Fruit fly (Drosophila melanogaster) whole organism, embryonic: Measurements from ENCODE around the gene axo.
A peak's percentile ranks its signal among the peaks of the same experiment; 100 is the strongest.

ENCODE experiments used
- Bdp1 ChIP-seq: fragments of 200-800 bp; sonication (Bioruptor generic); optimal IDR thresholded peaks from 3 replicates; lab custom pipeline; 2016; ENCODE audit warnings: missing biosample characterization, missing genetic modification characterization
- CG1024 ChIP-seq: fragments of 200-800 bp; sonication (Bioruptor generic); IDR thresholded peaks from 2 replicates; pipeline ENCODE4 v1.3.6; 2022; ENCODE audit warnings: missing biosample characterization, missing genetic modification characterization
- CG12219 ChIP-seq: fragments of 200-800 bp; sonication (Bioruptor generic); optimal IDR thresholded peaks from 3 replicates; lab custom pipeline; 2018; ENCODE audit warnings: missing biosample characterization, mild to moderate bottlenecking, missing genetic modification characterization
- CG12659 ChIP-seq: fragments of 200-800 bp; sonication (Bioruptor generic); optimal IDR thresholded peaks from 3 replicates; lab custom pipeline; 2017; ENCODE audit warnings: mild to moderate bottlenecking, missing biosample characterization, missing genetic modification reagents, missing genetic modification characterization
- CG13287 ChIP-seq: fragments of 200-800 bp; sonication (Bioruptor generic); IDR thresholded peaks from 2 replicates; pipeline ENCODE4 v1.3.6; 2022; ENCODE audit warnings: missing biosample characterization, missing genetic modification characterization; ENCODE audit not compliant: partially characterized antibody
- CG13894 ChIP-seq: fragments of 200-800 bp; sonication (Bioruptor generic); optimal IDR thresholded peaks from 3 replicates; lab custom pipeline; 2018; ENCODE audit warnings: missing biosample characterization, mild to moderate bottlenecking, missing genetic modification characterization, moderate library complexity
- CG14860 ChIP-seq: fragments of 200-800 bp; sonication (Bioruptor generic); IDR thresholded peaks from 3 replicates; pipeline ENCODE4 v1.3.6; 2022; ENCODE audit warnings: missing biosample characterization, missing genetic modification characterization; ENCODE audit not compliant: partially characterized antibody
- CG15269 ChIP-seq: fragments of 200-800 bp; sonication (Bioruptor generic); optimal IDR thresholded peaks from 2 replicates; lab custom pipeline; 2018; ENCODE audit warnings: missing biosample characterization, mild to moderate bottlenecking, missing genetic modification characterization, moderate library complexity
- CG15479 ChIP-seq: fragments of 200-800 bp; sonication (Bioruptor generic); optimal IDR thresholded peaks from 3 replicates; lab custom pipeline; 2019; ENCODE audit warnings: missing biosample characterization, mild to moderate bottlenecking, missing genetic modification characterization, moderate library complexity
- CG17385 ChIP-seq: fragments of 200-800 bp; sonication (Bioruptor generic); optimal IDR thresholded peaks from 3 replicates; lab custom pipeline; 2018; ENCODE audit warnings: missing biosample characterization, mild to moderate bottlenecking, missing genetic modification characterization
- CG18011 ChIP-seq: fragments of 200-800 bp; sonication (Bioruptor generic); optimal IDR thresholded peaks from 2 replicates; lab custom pipeline; 2017; ENCODE audit warnings: missing biosample characterization, missing genetic modification characterization, mild to moderate bottlenecking, moderate library complexity, missing genotype
- CG32772 ChIP-seq: fragments of 200-800 bp; sonication (Bioruptor generic); IDR thresholded peaks from 2 replicates; pipeline ENCODE4 v1.3.6; 2022; ENCODE audit warnings: missing biosample characterization, missing genetic modification characterization
- CG33213 ChIP-seq: fragments of 200-800 bp; sonication (Bioruptor generic); optimal IDR thresholded peaks from 3 replicates; lab custom pipeline; 2016; ENCODE audit warnings: missing biosample characterization, missing genetic modification characterization
- CG6689 ChIP-seq: fragments of 200-800 bp; sonication (Bioruptor generic); IDR thresholded peaks from 2 replicates; pipeline ENCODE4 v1.3.6; 2022; ENCODE audit warnings: missing biosample characterization, missing genetic modification characterization
- CG6813 ChIP-seq: fragments of 200-800 bp; sonication (Bioruptor generic); optimal IDR thresholded peaks from 2 replicates; lab custom pipeline; 2017; ENCODE audit warnings: missing biosample characterization, missing genetic modification characterization, mild to moderate bottlenecking, moderate library complexity, missing genetic modification reagents
- CG7839 ChIP-seq: fragments of 200-800 bp; sonication (Bioruptor generic); optimal IDR thresholded peaks from 3 replicates; lab custom pipeline; 2018; ENCODE audit warnings: missing biosample characterization, mild to moderate bottlenecking, missing genetic modification characterization, moderate library complexity
- CG8944 ChIP-seq: fragments of 200-800 bp; sonication (Bioruptor generic); optimal IDR thresholded peaks from 3 replicates; lab custom pipeline; 2016; ENCODE audit warnings: missing biosample characterization, missing genetic modification characterization
- CG9727 ChIP-seq: fragments of 200-800 bp; sonication (Bioruptor generic); optimal IDR thresholded peaks from 3 replicates; lab custom pipeline; 2017; ENCODE audit warnings: missing biosample characterization, mild to moderate bottlenecking, missing genetic modification characterization
- CG9797 ChIP-seq: fragments of 200-800 bp; sonication (Bioruptor generic); optimal IDR thresholded peaks from 3 replicates; lab custom pipeline; 2018; ENCODE audit warnings: missing biosample characterization, mild to moderate bottlenecking, missing genetic modification characterization
- Doc2 ChIP-seq: fragments of 200-800 bp; sonication (Bioruptor generic); IDR thresholded peaks from 2 replicates; pipeline ENCODE4 v1.3.6; 2022; ENCODE audit warnings: missing biosample characterization, missing genetic modification characterization
- Dp ChIP-seq: fragments of 200-800 bp; sonication (Bioruptor generic); optimal IDR thresholded peaks from 2 replicates; lab custom pipeline; 2018; ENCODE audit warnings: missing biosample characterization, mild to moderate bottlenecking, missing genetic modification characterization, moderate library complexity
- Ets97D ChIP-seq: fragments of 200-800 bp; sonication (Bioruptor generic); optimal IDR thresholded peaks from 3 replicates; lab custom pipeline; 2016; ENCODE audit warnings: missing biosample characterization, missing genetic modification characterization
- HmgD ChIP-seq: fragments of 200-800 bp; sonication (Bioruptor generic); optimal IDR thresholded peaks from 3 replicates; lab custom pipeline; 2016; ENCODE audit warnings: missing biosample characterization, missing genetic modification characterization
- Hsf ChIP-seq: fragments of 200-800 bp; sonication (Bioruptor generic); optimal IDR thresholded peaks from 3 replicates; lab custom pipeline; 2016; ENCODE audit warnings: missing biosample characterization, missing genetic modification characterization
- Nf-YB ChIP-seq: fragments of 200-800 bp; sonication (Bioruptor generic); optimal IDR thresholded peaks from 3 replicates; lab custom pipeline; 2019; ENCODE audit warnings: missing biosample characterization, mild to moderate bottlenecking, missing genetic modification characterization, moderate library complexity
- Sry-δ ChIP-seq: fragments of 200-800 bp; sonication (Bioruptor generic); optimal IDR thresholded peaks from 2 replicates; lab custom pipeline; 2016; ENCODE audit warnings: missing biosample characterization, missing genetic modification characterization
- Usf ChIP-seq: fragments of 200-800 bp; sonication (Bioruptor generic); optimal IDR thresholded peaks from 2 replicates; lab custom pipeline; 2017; ENCODE audit warnings: missing genotype, missing biosample characterization, missing genetic modification characterization
- Xbp1 ChIP-seq: fragments of 200-800 bp; sonication (Bioruptor generic); optimal IDR thresholded peaks from 3 replicates; lab custom pipeline; 2016; ENCODE audit warnings: missing biosample characterization, mild to moderate bottlenecking, missing genetic modification characterization
- ac ChIP-seq: fragments of 200-800 bp; sonication (Bioruptor generic); optimal IDR thresholded peaks from 3 replicates; lab custom pipeline; 2017; ENCODE audit warnings: missing biosample characterization, mild to moderate bottlenecking, missing genetic modification characterization
- btn ChIP-seq: fragments of 200-800 bp; sonication (Bioruptor generic); optimal IDR thresholded peaks from 2 replicates; lab custom pipeline; 2016; ENCODE audit warnings: missing biosample characterization, missing genetic modification characterization
- cad ChIP-seq: fragments of >200 bp; optimal IDR thresholded peaks from 2 replicates; lab custom pipeline; 2017; ENCODE audit warnings: missing biosample characterization, missing genetic modification characterization
- croc ChIP-seq: fragments of 200-800 bp; sonication (Bioruptor generic); conservative IDR thresholded peaks from 3 replicates; pipeline ENCODE4 v1.3.6; 2022; ENCODE audit warnings: missing biosample characterization, missing genetic modification characterization
- dmrt99B ChIP-seq: fragments of 200-800 bp; sonication (Bioruptor generic); optimal IDR thresholded peaks from 2 replicates; lab custom pipeline; 2018; ENCODE audit warnings: missing biosample characterization, mild to moderate bottlenecking, missing genetic modification characterization, moderate library complexity
- dpn ChIP-seq, 2 experiments: fragments of 200-800 bp; sonication (Bioruptor generic); optimal IDR thresholded peaks; 3 replicates each; lab custom pipeline; 2016; ENCODE audit warnings: missing biosample characterization in 2 of 2, missing genetic modification characterization in 2 of 2
- dysf ChIP-seq: fragments of 200-800 bp; sonication (Bioruptor generic); IDR thresholded peaks from 3 replicates; pipeline ENCODE4 v1.3.6; 2022; ENCODE audit warnings: missing biosample characterization, missing genetic modification characterization
- fu2 ChIP-seq: fragments of 200-800 bp; sonication (Bioruptor generic); optimal IDR thresholded peaks from 2 replicates; lab custom pipeline; 2016; ENCODE audit warnings: missing biosample characterization, missing genetic modification characterization
- gcm2 ChIP-seq: fragments of 200-800 bp; sonication (Bioruptor generic); optimal IDR thresholded peaks from 2 replicates; lab custom pipeline; 2016; ENCODE audit warnings: missing biosample characterization, missing genetic modification characterization
- lilli ChIP-seq: fragments of 200-800 bp; sonication (Bioruptor generic); optimal IDR thresholded peaks from 3 replicates; lab custom pipeline; 2016; ENCODE audit warnings: missing biosample characterization, missing genetic modification characterization
- luna ChIP-seq: fragments of 200-800 bp; sonication (Bioruptor generic); optimal IDR thresholded peaks from 2 replicates; lab custom pipeline; 2016; ENCODE audit warnings: missing biosample characterization, missing genetic modification characterization
- nerfin-1 ChIP-seq: fragments of 200-800 bp; sonication (Bioruptor generic); optimal IDR thresholded peaks from 3 replicates; lab custom pipeline; 2019; ENCODE audit warnings: missing biosample characterization, mild to moderate bottlenecking, missing genetic modification characterization, moderate library complexity
- nom ChIP-seq: fragments of 200-800 bp; sonication (Bioruptor generic); optimal IDR thresholded peaks from 2 replicates; lab custom pipeline; 2017; ENCODE audit warnings: missing biosample characterization, missing genetic modification characterization, mild to moderate bottlenecking, moderate library complexity, missing genetic modification reagents
- oc ChIP-seq: fragments of 200-800 bp; sonication (Bioruptor generic); optimal IDR thresholded peaks from 2 replicates; lab custom pipeline; 2018; ENCODE audit warnings: missing biosample characterization, mild to moderate bottlenecking, missing genetic modification characterization, moderate library complexity
- pho ChIP-seq: fragments of 200-800 bp; sonication (Bioruptor generic); optimal IDR thresholded peaks from 2 replicates; lab custom pipeline; 2016; ENCODE audit warnings: missing biosample characterization, missing genetic modification characterization
- pita ChIP-seq: fragments of 200-800 bp; sonication (Bioruptor generic); optimal IDR thresholded peaks from 2 replicates; lab custom pipeline; 2017; ENCODE audit warnings: missing biosample characterization, mild to moderate bottlenecking, missing genetic modification characterization
- sc ChIP-seq, 3 experiments: fragments of >200 bp in 2 of 3; fragments of 200-800 bp in 1 of 3; sonication (Bioruptor generic) in 1 of 3; optimal IDR thresholded peaks; 2 replicates in 2 of 3; 3 replicates in 1 of 3; lab custom pipeline; 2017; ENCODE audit warnings: mild to moderate bottlenecking in 1 of 3, missing biosample characterization in 1 of 3, missing genetic modification characterization in 1 of 3, missing genetic modification reagents in 1 of 3
- sqz ChIP-seq: fragments of 200-800 bp; sonication (Bioruptor generic); optimal IDR thresholded peaks from 3 replicates; lab custom pipeline; 2018; ENCODE audit warnings: missing biosample characterization, mild to moderate bottlenecking, missing genetic modification characterization
- tap ChIP-seq: fragments of 200-800 bp; optimal IDR thresholded peaks from 3 replicates; lab custom pipeline; 2019; ENCODE audit warnings: missing biosample characterization, mild to moderate bottlenecking, missing genetic modification characterization, moderate library complexity
- zfh2 ChIP-seq: fragments of 200-800 bp; sonication (Bioruptor generic); optimal IDR thresholded peaks from 2 replicates; lab custom pipeline; 2016; ENCODE audit warnings: missing biosample characterization, missing genetic modification characterization

axo gene

DNA sequence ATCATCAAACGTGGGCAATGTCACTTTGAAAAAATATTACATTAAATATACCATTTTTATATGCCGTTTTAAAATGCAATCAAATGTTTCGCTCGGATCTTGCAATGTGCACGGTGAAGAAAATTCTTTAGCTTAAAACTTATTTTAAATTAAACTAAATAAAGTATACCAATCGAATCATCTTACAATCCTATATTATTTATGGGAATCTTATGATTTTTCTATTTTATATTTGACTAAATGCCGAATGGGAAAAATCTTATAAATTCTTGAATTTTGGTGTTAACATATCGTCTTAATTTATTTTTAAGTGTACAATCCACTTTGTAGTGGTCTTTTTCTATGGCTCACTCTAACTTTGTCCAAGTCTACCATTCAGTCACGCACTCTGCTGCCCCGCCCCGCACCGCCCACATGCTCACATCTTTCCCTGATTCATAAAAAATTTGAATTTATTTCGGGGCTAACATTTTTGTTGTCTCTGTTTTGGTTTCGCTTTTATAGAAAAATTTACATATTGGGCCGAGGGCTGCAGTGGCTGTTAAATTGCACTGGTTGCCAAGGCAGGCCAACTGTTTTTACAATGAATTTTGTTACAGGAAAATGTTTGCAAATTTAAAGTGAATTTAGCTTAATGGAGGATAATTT lies 33.5 kb upstream of the axo start (continued):
- TF ChIP-seq tap (tag; lab: Kevin White, UChicago) = peak; percentile 56
- no peak for TF ChIP-seq Hsf (GFP tag; lab: Kevin White, UChicago)
- peak; percentile 27 for TF ChIP-seq CG17385 (GFP tag; lab: Kevin White, UChicago)
- TF ChIP-seq lilli (GFP tag; lab: Kevin White, UChicago) = no peak
- no peak for TF ChIP-seq Ets97D
- peak; percentile 84 for TF ChIP-seq dmrt99B (tag; lab: Kevin White, UChicago)
- no peak for TF ChIP-seq luna
- TF ChIP-seq Xbp1 (GFP tag; lab: Kevin White, UChicago) = peak; percentile 3

- TF ChIP-seq CG13894 = no peak
- no peak for TF ChIP-seq HmgD (GFP tag; lab: Kevin White, UChicago)
- no peak for TF ChIP-seq CG12219 (GFP tag; lab: Kevin White, UChicago)
- no peak for TF ChIP-seq CG8944 (GFP tag; lab: Kevin White, UChicago)
- peak; percentile 45 for TF ChIP-seq CG15269 (tag; lab: Kevin White, UChicago)
- 0 out of 2 replicates have a peak, but pooled peaks have one; percentile 7 for TF ChIP-seq CG32772 (GFP tag; lab: Robert Waterston, UW)
- no peak for TF ChIP-seq Nf-YB (GFP tag; lab: Kevin White, UChicago)
- TF ChIP-seq btn (GFP tag; lab: Kevin White, UChicago) = no peak
- no peak for TF ChIP-seq CG6813 (GFP tag; lab: Kevin White, UChicago)
- no peak for TF ChIP-seq CG14860
- no peak for TF ChIP-seq pho (GFP tag; lab: Kevin White, UChicago)
- no peak for TF ChIP-seq fu2
- TF ChIP-seq dpn (GFP tag; optimal IDR thresholded peaks at IDR 0.05; lab: Kevin White, UChicago) = no peak
- TF ChIP-seq CG18011 (GFP tag; lab: Kevin White, UChicago) = no peak
- no peak for TF ChIP-seq CG9727
- TF ChIP-seq dysf = no peak
- TF ChIP-seq CG6689 = no peak
- peak; percentile 15 for TF ChIP-seq oc (tag; lab: Kevin White, UChicago)
- TF ChIP-seq Dp = no peak
- TF ChIP-seq CG1024 (GFP tag; lab: Robert Waterston, UW) = no peak
- TF ChIP-seq Sry-δ (GFP tag; lab: Kevin White, UChicago) = no peak
- peak; percentile 13 for TF ChIP-seq CG17385 (GFP tag; lab: Kevin White, UChicago)
- TF ChIP-seq sqz (GFP tag; lab: Kevin White, UChicago) = peak; percentile 75
- no peak for TF ChIP-seq sc (optimal IDR thresholded peaks at IDR 0.05; lab: Kevin White, UChicago)
- no peak for TF ChIP-seq sc (GFP tag; optimal IDR thresholded peaks at IDR 0.05; lab: Kevin White, UChicago)
- no peak for TF ChIP-seq CG7839 (tag; lab: Kevin White, UChicago)
Measured at dm6 chr3L:4719743-4720142, 32.6 kb upstream of the axo start.

- TF ChIP-seq gcm2 (GFP tag; lab: Kevin White, UChicago) (no peak), Usf (GFP tag; lab: Kevin White, UChicago) (no peak), nom (GFP tag; lab: Kevin White, UChicago) (no peak), pita (GFP tag; lab: Kevin White, UChicago) (no peak), ac (GFP tag; lab: Kevin White, UChicago) (no peak), cad (GFP tag; lab: Kevin White, UChicago) (peak; percentile 25), CG13287 (GFP tag; lab: Robert Waterston, UW) (no peak), croc (GFP tag; lab: Robert Waterston, UW) (no peak), CG15479 (peak; percentile 66), dpn (GFP tag; optimal IDR thresholded peaks at IDR 0.05; lab: Kevin White, UChicago) (no peak), Doc2 (no peak), CG33213 (GFP tag; lab: Kevin White, UChicago) (no peak), zfh2 (GFP tag; lab: Kevin White, UChicago) (no peak), CG12659 (GFP tag; lab: Kevin White, UChicago) (no peak), Bdp1 (no peak), CG9797 (no peak), nerfin-1 (tag; lab: Kevin White, UChicago) (no peak)
Measured at dm6 chr3L:4709790-4710189, 22.7 kb upstream of the axo start, which contains the start of gene CG13712. Gene CG13712 (minus strand): TSS chr3L:4709890.
